Worm (Caenorhabditis elegans): ENCODE measurements around the gene ska-3.

ce11 chrIII:5719832-5720194 is 41.0 kb upstream of the ska-3 start:
- TF ChIP-seq med-1 (GFP tag; optimal IDR thresholded peaks at IDR 0.05; ENCODE audit: insufficient read depth) (no peak), cog-1 (tag; optimal IDR thresholded peaks at IDR 0.05) (no peak), flt-1 (GFP tag; IDR thresholded peaks at IDR 0.05) (no peak)

All from whole organism, midembryonic.